Fruit fly (Drosophila melanogaster) S2 (cell line): Measurements from ENCODE around the gene Atg16.

Experiments
- CG8478 ChIP-seq: fragments of >200 bp; optimal IDR thresholded peaks from 2 replicates; lab custom pipeline; 2018
- CTCF ChIP-seq, 2 experiments: fragments of >200 bp; optimal IDR thresholded peaks; 2 replicates each; lab custom pipeline; 2018

The Atg16 gene

dm6 chr3R:29778985-29779298 is 56.0 kb downstream of the Atg16 start:
- TF ChIP-seq CG8478 = no peak
- no peak for TF ChIP-seq CTCF (optimal IDR thresholded peaks at IDR 0.05; lab: Kevin White, UChicago)

dm6 chr3R:29778139-29778984 is 56.5 kb downstream of the Atg16 start:
- TF ChIP-seq CG8478 (no peak), CTCF (optimal IDR thresholded peaks at IDR 0.05; lab: Kevin White, UChicago) (no peak)
